Fruit fly (Drosophila melanogaster): ENCODE data around the gene CtsF.
A peak's percentile ranks its signal among the peaks of the same experiment; 100 is the strongest.

- peak; percentile 22 for TF ChIP-seq h (GFP tag; optimal IDR thresholded peaks at IDR 0.05)
- TF ChIP-seq pan (optimal IDR thresholded peaks at IDR 0.05) = no peak
- no peak for TF ChIP-seq OdsH (GFP tag; optimal IDR thresholded peaks at IDR 0.05)
- no peak for TF ChIP-seq tai (GFP tag; optimal IDR thresholded peaks at IDR 0.05)
- TF ChIP-seq ey (GFP tag; optimal IDR thresholded peaks at IDR 0.05) = no peak
- no peak for TF ChIP-seq dmrt93B (GFP tag; optimal IDR thresholded peaks at IDR 0.05)
- no peak for TF ChIP-seq Hr83 (GFP tag; optimal IDR thresholded peaks at IDR 0.05; ENCODE audit: poor library complexity, severe bottlenecking)
- TF ChIP-seq br (GFP tag; optimal IDR thresholded peaks at IDR 0.05) = no peak
- no peak for TF ChIP-seq fru (GFP tag; optimal IDR thresholded peaks at IDR 0.05)
- TF ChIP-seq woc (GFP tag; optimal IDR thresholded peaks at IDR 0.05) = no peak
- no peak for TF ChIP-seq lola (GFP tag; optimal IDR thresholded peaks at IDR 0.05)
- TF ChIP-seq Myc (optimal IDR thresholded peaks at IDR 0.05) = no peak
- TF ChIP-seq psq (GFP tag; optimal IDR thresholded peaks at IDR 0.05) = no peak
These were observed 28.1 kb upstream of the CtsF start for dm6 chr3R:5279609-5280164.

Data from whole organism, wandering third instar larva.